Worm (Caenorhabditis elegans) whole organism, L2 larva: ENCODE measurements around the gene nspg-10.
A peak's percentile ranks its signal among the peaks of the same experiment; 100 is the strongest.

ENCODE experiments used
- C34F6.9 ChIP-seq: fragments of 150-350 bp; optimal IDR thresholded peaks from 2 replicates; lab custom pipeline; 2014; ENCODE audit warnings: missing biosample characterization, missing genetic modification characterization
- F13H6.1 ChIP-seq: sonication (generic microtip); optimal IDR thresholded peaks from 2 replicates; lab custom pipeline; 2016; ENCODE audit warnings: missing genetic modification characterization, missing compliant biosample characterization
- aly-2 ChIP-seq: fragments of 150-350 bp; optimal IDR thresholded peaks from 2 replicates; lab custom pipeline; 2014; ENCODE audit warnings: missing biosample characterization, missing genetic modification characterization
- blmp-1 ChIP-seq: sonication (generic microtip); optimal IDR thresholded peaks from 2 replicates; lab custom pipeline; 2017; ENCODE audit warnings: missing genetic modification characterization, mild to moderate bottlenecking, missing compliant biosample characterization, antibody characterized with exemption, moderate library complexity; ENCODE audit not compliant: insufficient read depth
- ceh-16 ChIP-seq: fragments of 150-350 bp; optimal IDR thresholded peaks from 2 replicates; lab custom pipeline; 2014; ENCODE audit warnings: missing biosample characterization, missing genetic modification characterization
- ceh-82 ChIP-seq: fragments of 150-350 bp; optimal IDR thresholded peaks from 2 replicates; lab custom pipeline; 2014; ENCODE audit warnings: missing biosample characterization, missing genetic modification characterization
- crh-2 ChIP-seq: sonication (generic microtip); optimal IDR thresholded peaks from 2 replicates; lab custom pipeline; 2017; ENCODE audit warnings: missing biosample characterization, missing genetic modification characterization
- dmd-4 ChIP-seq: sonication (generic microtip); optimal IDR thresholded peaks from 2 replicates; lab custom pipeline; 2017; ENCODE audit warnings: missing biosample characterization, missing genetic modification characterization
- egl-27 ChIP-seq: sonication (generic microtip); optimal IDR thresholded peaks from 3 replicates; lab custom pipeline; 2017; ENCODE audit warnings: missing biosample characterization, missing genetic modification reagents, missing genetic modification characterization
- elt-1 ChIP-seq: fragments of 150-350 bp; optimal IDR thresholded peaks from 2 replicates; lab custom pipeline; 2014; ENCODE audit warnings: missing biosample characterization, missing genetic modification characterization
- elt-3 ChIP-seq: sonication (generic microtip); optimal IDR thresholded peaks from 2 replicates; lab custom pipeline; 2017; ENCODE audit warnings: missing biosample characterization, missing genetic modification characterization
- lin-11 ChIP-seq: fragments of 150-350 bp; sonication (generic microtip); optimal IDR thresholded peaks from 2 replicates; lab custom pipeline; 2014; ENCODE audit warnings: missing biosample characterization, missing genetic modification characterization, inconsistent platforms, mixed read lengths
- lin-13 ChIP-seq: fragments of 150-350 bp; optimal IDR thresholded peaks from 2 replicates; lab custom pipeline; 2014; ENCODE audit warnings: missing biosample characterization, missing genetic modification reagents, missing genetic modification characterization
- lin-39 ChIP-seq: fragments of 150-350 bp; optimal IDR thresholded peaks from 2 replicates; lab custom pipeline; 2014; ENCODE audit warnings: missing biosample characterization, missing genetic modification reagents, missing genetic modification characterization
- mbf-1 ChIP-seq: sonication (generic microtip); optimal IDR thresholded peaks from 2 replicates; lab custom pipeline; 2017; ENCODE audit warnings: missing biosample characterization, missing genetic modification characterization
- mdl-1 ChIP-seq, 2 experiments: fragments of 150-350 bp in 1 of 2; sonication (generic microtip) in 1 of 2; optimal IDR thresholded peaks; 2 replicates each; lab custom pipeline; 2017; ENCODE audit warnings: missing biosample characterization in 2 of 2, missing genetic modification characterization in 2 of 2
- nhr-10 ChIP-seq: sonication (generic microtip); optimal IDR thresholded peaks from 2 replicates; lab custom pipeline; 2017; ENCODE audit warnings: missing biosample characterization, missing genetic modification characterization
- nhr-11 ChIP-seq: fragments of 150-350 bp; optimal IDR thresholded peaks from 2 replicates; lab custom pipeline; 2014; ENCODE audit warnings: missing biosample characterization, missing genetic modification characterization
- nhr-12 ChIP-seq: fragments of 150-350 bp; optimal IDR thresholded peaks from 2 replicates; lab custom pipeline; 2014; ENCODE audit warnings: missing biosample characterization, missing genetic modification characterization
- nhr-129 ChIP-seq: fragments of 150-350 bp; optimal IDR thresholded peaks from 2 replicates; lab custom pipeline; 2014; ENCODE audit warnings: missing biosample characterization, missing genetic modification characterization
- nhr-21 ChIP-seq: fragments of 150-350 bp; optimal IDR thresholded peaks from 2 replicates; lab custom pipeline; 2014; ENCODE audit warnings: missing biosample characterization, missing genetic modification characterization
- nhr-23 ChIP-seq: fragments of 150-350 bp; optimal IDR thresholded peaks from 2 replicates; lab custom pipeline; 2014; ENCODE audit warnings: missing biosample characterization, missing genetic modification reagents, missing genetic modification characterization
- nhr-77 ChIP-seq: fragments of 150-350 bp; optimal IDR thresholded peaks from 2 replicates; lab custom pipeline; 2014; ENCODE audit warnings: missing biosample characterization, missing genetic modification characterization
- peb-1 ChIP-seq: fragments of 150-350 bp; optimal IDR thresholded peaks from 2 replicates; lab custom pipeline; 2014; ENCODE audit warnings: missing biosample characterization, missing genetic modification characterization
- skn-1 ChIP-seq: sonication (generic microtip); optimal IDR thresholded peaks from 2 replicates; lab custom pipeline; 2017; ENCODE audit warnings: missing biosample characterization, missing genetic modification characterization
- sma-3 ChIP-seq: sonication (generic microtip); optimal IDR thresholded peaks from 2 replicates; lab custom pipeline; 2016; ENCODE audit warnings: missing genetic modification reagents, missing genetic modification characterization, missing compliant biosample characterization
- sma-9 ChIP-seq, 2 experiments: fragments of 150-350 bp in 1 of 2; sonication (generic microtip) in 1 of 2; optimal IDR thresholded peaks; 2 replicates each; lab custom pipeline; 2014 to 2016; ENCODE audit warnings: missing genetic modification characterization in 2 of 2, mild to moderate bottlenecking in 1 of 2, missing biosample characterization in 1 of 2, missing compliant biosample characterization in 1 of 2, missing genetic modification reagents in 1 of 2, moderate library complexity in 1 of 2
- snpc-4 ChIP-seq: fragments of 150-350 bp; optimal IDR thresholded peaks from 2 replicates; lab custom pipeline; 2014; ENCODE audit warnings: missing biosample characterization, missing genetic modification characterization
- unc-39 ChIP-seq: fragments of 150-350 bp; optimal IDR thresholded peaks from 2 replicates; lab custom pipeline; 2014; ENCODE audit warnings: missing biosample characterization, missing genetic modification characterization
- unc-55 ChIP-seq: fragments of 150-350 bp; sonication (generic microtip); optimal IDR thresholded peaks from 3 replicates; lab custom pipeline; 2014; ENCODE audit warnings: missing biosample characterization, missing genetic modification reagents, missing genetic modification characterization
- unc-62 ChIP-seq: fragments of 150-350 bp; optimal IDR thresholded peaks from 2 replicates; lab custom pipeline; 2014; ENCODE audit warnings: missing biosample characterization, missing genetic modification reagents, missing genetic modification characterization
- zag-1 ChIP-seq: fragments of 150-350 bp; optimal IDR thresholded peaks from 2 replicates; lab custom pipeline; 2014; ENCODE audit warnings: missing biosample characterization, missing genetic modification characterization
- ztf-1 ChIP-seq: fragments of 200-800 bp; sonication (Bioruptor generic); conservative IDR thresholded peaks from 2 replicates; pipeline ENCODE4 v1.3.6; 2022; ENCODE audit warnings: missing genetic modification characterization, missing compliant biosample characterization
- ztf-11 ChIP-seq: sonication (generic microtip); optimal IDR thresholded peaks from 2 replicates; lab custom pipeline; 2017; ENCODE audit warnings: missing biosample characterization, missing genetic modification characterization

The nspg-10 gene

ce11 chrIV:4613516-4613915, 7.9 kb downstream of the nspg-10 start:
- TF ChIP-seq lin-11 (peak; percentile 24), skn-1 (tag; lab: Kevin White, UChicago) (no peak)

ce11 chrIV:4623852-4624251, 18.3 kb downstream of the nspg-10 start:
- no peak for TF ChIP-seq nhr-77 (tag; lab: Kevin White, UChicago)
- no peak for TF ChIP-seq ceh-82
- no peak for TF ChIP-seq ceh-16 (tag; lab: Kevin White, UChicago)
- TF ChIP-seq blmp-1 (tag; lab: Kevin White, UChicago), result no peak
- no peak for TF ChIP-seq mdl-1 (tag; optimal IDR thresholded peaks at IDR 0.05; lab: Kevin White, UChicago)
- TF ChIP-seq nhr-21, result no peak
- TF ChIP-seq C34F6.9 (tag; lab: Kevin White, UChicago), result no peak
- no peak for TF ChIP-seq lin-11
- no peak for TF ChIP-seq crh-2
- no peak for TF ChIP-seq peb-1 (tag; lab: Kevin White, UChicago)
- TF ChIP-seq snpc-4 (tag; lab: Kevin White, UChicago), result no peak
- no peak for TF ChIP-seq lin-39 (tag; lab: Kevin White, UChicago)
- TF ChIP-seq nhr-129 (tag; lab: Kevin White, UChicago), result no peak
- TF ChIP-seq unc-39 (tag; lab: Kevin White, UChicago), result no peak
- no peak for TF ChIP-seq sma-9 (GFP tag; optimal IDR thresholded peaks at IDR 0.05; lab: Kevin White, UChicago)
- TF ChIP-seq sma-9 (tag; optimal IDR thresholded peaks at IDR 0.05; lab: Kevin White, UChicago), result no peak
- TF ChIP-seq nhr-10, result no peak
- TF ChIP-seq zag-1 (tag; lab: Kevin White, UChicago), result no peak
- no peak for TF ChIP-seq ztf-1 (GFP tag; lab: Robert Waterston, UW)
- TF ChIP-seq elt-1 (tag; lab: Kevin White, UChicago), result no peak
- no peak for TF ChIP-seq dmd-4 (tag; lab: Kevin White, UChicago)

ce11 chrIV:4633393-4633792, 27.8 kb downstream of the nspg-10 start, which contains the start of gene R105.1:
Gene R105.1, plus strand, starts transcription at chrIV:4633693.
- TF ChIP-seq nhr-12, result no peak
- TF ChIP-seq elt-3 (tag; lab: Kevin White, UChicago), result no peak
- no peak for TF ChIP-seq unc-62 (GFP tag; lab: Kevin White, UChicago)

- TF ChIP-seq lin-13 (GFP tag; lab: Kevin White, UChicago) (no peak), mbf-1 (tag; lab: Kevin White, UChicago) (no peak)
These were observed 30.4 kb downstream of the nspg-10 start, which contains the start of gene R105.5 for ce11 chrIV:4636001-4636400. Gene R105.5, plus strand, starts transcription at chrIV:4636301.

- TF ChIP-seq nhr-23 (tag; lab: Kevin White, UChicago), result no peak
- TF ChIP-seq sma-9 (GFP tag; optimal IDR thresholded peaks at IDR 0.05; lab: Kevin White, UChicago), result peak; percentile 52
- no peak for TF ChIP-seq sma-9 (tag; optimal IDR thresholded peaks at IDR 0.05; lab: Kevin White, UChicago)
- peak; percentile 36 for TF ChIP-seq F13H6.1
- no peak for TF ChIP-seq egl-27 (tag; lab: Kevin White, UChicago)
These were observed 32.3 kb downstream of the nspg-10 start, which contains the start of gene F19C7.8 for ce11 chrIV:4637840-4638239. Gene F19C7.8, minus strand, starts transcription at chrIV:4638095.

- TF ChIP-seq ztf-11 (tag; lab: Kevin White, UChicago) (no peak), elt-3 (tag; lab: Kevin White, UChicago) (no peak), snpc-4 (tag; lab: Kevin White, UChicago) (no peak), nhr-10 (no peak), unc-55 (GFP tag; lab: Kevin White, UChicago) (no peak), ceh-82 (no peak), ztf-1 (GFP tag; lab: Robert Waterston, UW) (no peak), nhr-77 (tag; lab: Kevin White, UChicago) (no peak), crh-2 (no peak), zag-1 (tag; lab: Kevin White, UChicago) (no peak), nhr-23 (tag; lab: Kevin White, UChicago) (no peak), lin-39 (tag; lab: Kevin White, UChicago) (no peak), elt-1 (tag; lab: Kevin White, UChicago) (no peak), aly-2 (tag; lab: Kevin White, UChicago) (no peak), sma-3 (no peak), nhr-11 (no peak), lin-13 (GFP tag; lab: Kevin White, UChicago) (no peak), mdl-1 (tag; optimal IDR thresholded peaks at IDR 0.05; lab: Kevin White, UChicago) (no peak)
These were observed 33.8 kb downstream of the nspg-10 start for ce11 chrIV:4639352-4639751.
